Fruit fly (Drosophila melanogaster) whole organism, prepupa: ENCODE data around the gene BtbVII.
A peak's percentile ranks its signal among the peaks of the same experiment; 100 is the strongest.

Experiments used
- Blimp-1 ChIP-seq: fragments of 200-800 bp; sonication (Bioruptor generic); optimal IDR thresholded peaks from 3 replicates; lab custom pipeline; 2017; ENCODE audit warnings: missing biosample characterization, missing genetic modification characterization, mild to moderate bottlenecking, moderate library complexity, missing genetic modification reagents
- CG10631 ChIP-seq: fragments of 200-800 bp; sonication (Bioruptor generic); optimal IDR thresholded peaks from 2 replicates; lab custom pipeline; 2016; ENCODE audit warnings: missing biosample characterization, missing genetic modification characterization
- CG11294 ChIP-seq: fragments of 200-800 bp; sonication (Bioruptor generic); IDR thresholded peaks from 2 replicates; pipeline ENCODE4 v1.3.6; 2022; ENCODE audit warnings: missing biosample characterization, missing genetic modification characterization
- CG11902 ChIP-seq: fragments of 200-800 bp; sonication (Bioruptor generic); optimal IDR thresholded peaks from 3 replicates; lab custom pipeline; 2016; ENCODE audit warnings: missing biosample characterization, missing genetic modification characterization
- CG15336 ChIP-seq: fragments of 200-800 bp; sonication (Bioruptor generic); IDR thresholded peaks from 2 replicates; pipeline ENCODE4 v1.3.6; 2022; ENCODE audit warnings: missing biosample characterization, missing genetic modification characterization
- CG1621 ChIP-seq: fragments of 200-800 bp; sonication (Bioruptor generic); optimal IDR thresholded peaks from 3 replicates; lab custom pipeline; 2018; ENCODE audit warnings: missing biosample characterization, mild to moderate bottlenecking, missing genetic modification characterization
- CG31627 ChIP-seq: fragments of 200-800 bp; sonication (Bioruptor generic); optimal IDR thresholded peaks from 3 replicates; lab custom pipeline; 2016; ENCODE audit warnings: missing biosample characterization, missing genetic modification characterization
- CG32006 ChIP-seq: fragments of 200-800 bp; sonication (Bioruptor generic); optimal IDR thresholded peaks from 3 replicates; lab custom pipeline; 2017; ENCODE audit warnings: missing biosample characterization, mild to moderate bottlenecking, missing genetic modification characterization
- CG4318 ChIP-seq: fragments of 200-800 bp; sonication (Bioruptor generic); optimal IDR thresholded peaks from 3 replicates; lab custom pipeline; 2017; ENCODE audit warnings: missing biosample characterization, mild to moderate bottlenecking, missing genetic modification characterization
- CG6163 ChIP-seq: fragments of 200-800 bp; sonication (Bioruptor generic); IDR thresholded peaks from 3 replicates; pipeline ENCODE4 v1.3.6; 2022; ENCODE audit warnings: missing biosample characterization, missing genetic modification characterization
- CG6276 ChIP-seq: fragments of 200-800 bp; sonication (Bioruptor generic); optimal IDR thresholded peaks from 2 replicates; lab custom pipeline; 2017; ENCODE audit warnings: missing biosample characterization, mild to moderate bottlenecking, missing genetic modification characterization
- CG6792 ChIP-seq: fragments of 200-800 bp; sonication (Bioruptor generic); optimal IDR thresholded peaks from 3 replicates; lab custom pipeline; 2016; ENCODE audit warnings: missing biosample characterization, missing genetic modification characterization
- CG6854 ChIP-seq: fragments of 200-800 bp; sonication (Bioruptor generic); optimal IDR thresholded peaks from 2 replicates; lab custom pipeline; 2017; ENCODE audit warnings: missing biosample characterization, mild to moderate bottlenecking, missing genetic modification characterization
- CG8119 ChIP-seq: fragments of 200-800 bp; sonication (Bioruptor generic); IDR thresholded peaks from 3 replicates; pipeline ENCODE4 v1.3.6; 2022; ENCODE audit warnings: missing biosample characterization, missing genetic modification characterization
- CG8319 ChIP-seq: fragments of 200-800 bp; sonication (Bioruptor generic); optimal IDR thresholded peaks from 3 replicates; lab custom pipeline; 2016; ENCODE audit warnings: missing biosample characterization, missing genetic modification characterization
- CG8632 ChIP-seq: fragments of 200-800 bp; sonication (Bioruptor generic); optimal IDR thresholded peaks from 3 replicates; lab custom pipeline; 2016; ENCODE audit warnings: missing biosample characterization, missing genetic modification characterization
- CG9139 ChIP-seq: fragments of 200-800 bp; sonication (Bioruptor generic); optimal IDR thresholded peaks from 3 replicates; lab custom pipeline; 2017; ENCODE audit warnings: missing biosample characterization, mild to moderate bottlenecking, missing genetic modification characterization
- Eip75B ChIP-seq: fragments of 200-800 bp; sonication (Bioruptor generic); optimal IDR thresholded peaks from 3 replicates; lab custom pipeline; 2016; ENCODE audit warnings: missing biosample characterization, missing genetic modification characterization
- Eip78C ChIP-seq: fragments of 200-800 bp; sonication (Bioruptor generic); peaks from one replicate; lab custom pipeline; 2016; ENCODE audit warnings: missing biosample characterization, missing genetic modification characterization
- Ets21C ChIP-seq: fragments of 200-800 bp; sonication (Bioruptor generic); optimal IDR thresholded peaks from 3 replicates; lab custom pipeline; 2016; ENCODE audit warnings: missing biosample characterization, missing genetic modification characterization
- Ets96B ChIP-seq: fragments of 200-800 bp; optimal IDR thresholded peaks from 2 replicates; lab custom pipeline; 2019; ENCODE audit warnings: missing biosample characterization, mild to moderate bottlenecking, missing genetic modification characterization, moderate library complexity
- Gug ChIP-seq: fragments of 200-800 bp; sonication (Bioruptor generic); IDR thresholded peaks from 2 replicates; pipeline ENCODE4 v1.3.6; 2022; ENCODE audit warnings: missing biosample characterization, missing genetic modification characterization
- Hr38 ChIP-seq: sonication (Bioruptor generic); optimal IDR thresholded peaks from 2 replicates; lab custom pipeline; 2016; ENCODE audit warnings: missing biosample characterization, missing genetic modification characterization
- Hr39 ChIP-seq: fragments of 200-800 bp; sonication (Bioruptor generic); optimal IDR thresholded peaks from 2 replicates; lab custom pipeline; 2016; ENCODE audit warnings: missing biosample characterization, missing genetic modification characterization
- Lpt ChIP-seq: fragments of 200-800 bp; sonication (Bioruptor generic); optimal IDR thresholded peaks from 3 replicates; lab custom pipeline; 2016; ENCODE audit warnings: missing biosample characterization, missing genetic modification characterization
- Met ChIP-seq: fragments of 200-800 bp; sonication (Bioruptor generic); optimal IDR thresholded peaks from 3 replicates; lab custom pipeline; 2016; ENCODE audit warnings: missing biosample characterization, missing genetic modification characterization
- OdsH ChIP-seq: fragments of 200-800 bp; sonication (Bioruptor generic); optimal IDR thresholded peaks from 3 replicates; lab custom pipeline; 2016; ENCODE audit warnings: missing biosample characterization, missing genetic modification characterization
- achi ChIP-seq: fragments of 200-800 bp; sonication (Bioruptor generic); optimal IDR thresholded peaks from 3 replicates; lab custom pipeline; 2016; ENCODE audit warnings: missing biosample characterization, missing genetic modification characterization
- acj6 ChIP-seq: fragments of 200-800 bp; sonication (Bioruptor generic); optimal IDR thresholded peaks from 3 replicates; lab custom pipeline; 2016; ENCODE audit warnings: missing biosample characterization, missing genetic modification characterization
- cyc ChIP-seq: fragments of 200-800 bp; sonication (Bioruptor generic); optimal IDR thresholded peaks from 3 replicates; lab custom pipeline; 2016; ENCODE audit warnings: missing biosample characterization, missing genetic modification characterization
- dac ChIP-seq: fragments of 200-800 bp; sonication (Bioruptor generic); optimal IDR thresholded peaks from 2 replicates; lab custom pipeline; 2017; ENCODE audit warnings: missing biosample characterization, mild to moderate bottlenecking, missing genetic modification characterization
- dsx ChIP-seq: fragments of 200-800 bp; optimal IDR thresholded peaks from 3 replicates; lab custom pipeline; 2019; ENCODE audit warnings: missing biosample characterization, mild to moderate bottlenecking, missing genetic modification characterization, moderate library complexity; ENCODE audit not compliant: poor library complexity, severe bottlenecking
- eg ChIP-seq: fragments of 200-800 bp; sonication (Bioruptor generic); IDR thresholded peaks from 3 replicates; pipeline ENCODE4 v1.3.6; 2022; ENCODE audit warnings: missing biosample characterization, missing genetic modification characterization
- esn ChIP-seq: fragments of 200-800 bp; sonication (Bioruptor generic); optimal IDR thresholded peaks from 2 replicates; lab custom pipeline; 2016; ENCODE audit warnings: missing biosample characterization, mild to moderate bottlenecking, missing genetic modification characterization, moderate library complexity
- fd59A ChIP-seq: fragments of 200-800 bp; sonication (Bioruptor generic); optimal IDR thresholded peaks from 2 replicates; lab custom pipeline; 2017; ENCODE audit warnings: missing biosample characterization, mild to moderate bottlenecking, missing genetic modification characterization, missing genetic modification reagents
- fd85E ChIP-seq: fragments of 200-800 bp; sonication (Bioruptor generic); optimal IDR thresholded peaks from 3 replicates; lab custom pipeline; 2016; ENCODE audit warnings: missing biosample characterization, missing genetic modification characterization
- fkh ChIP-seq: fragments of 200-800 bp; sonication (Bioruptor generic); optimal IDR thresholded peaks from 3 replicates; lab custom pipeline; 2017; ENCODE audit warnings: missing biosample characterization, mild to moderate bottlenecking, missing genetic modification characterization, moderate library complexity
- net ChIP-seq: fragments of 200-800 bp; sonication (Bioruptor generic); optimal IDR thresholded peaks from 3 replicates; lab custom pipeline; 2016; ENCODE audit warnings: missing biosample characterization, missing genetic modification characterization
- pdm3 ChIP-seq: fragments of 200-800 bp; sonication (Bioruptor generic); optimal IDR thresholded peaks from 3 replicates; lab custom pipeline; 2016; ENCODE audit warnings: missing biosample characterization, missing genetic modification characterization
- ss ChIP-seq, 2 experiments: fragments of 200-800 bp; sonication (Bioruptor generic); optimal IDR thresholded peaks; 2 replicates in 1 of 2; 3 replicates in 1 of 2; lab custom pipeline; 2017 to 2018; ENCODE audit warnings: mild to moderate bottlenecking in 2 of 2, missing biosample characterization in 2 of 2, missing genetic modification characterization in 2 of 2, moderate library complexity in 1 of 2
- topi ChIP-seq: fragments of 200-800 bp; sonication (Bioruptor generic); optimal IDR thresholded peaks from 3 replicates; lab custom pipeline; 2016; ENCODE audit warnings: missing biosample characterization, missing genetic modification characterization

The BtbVII gene

DNA sequence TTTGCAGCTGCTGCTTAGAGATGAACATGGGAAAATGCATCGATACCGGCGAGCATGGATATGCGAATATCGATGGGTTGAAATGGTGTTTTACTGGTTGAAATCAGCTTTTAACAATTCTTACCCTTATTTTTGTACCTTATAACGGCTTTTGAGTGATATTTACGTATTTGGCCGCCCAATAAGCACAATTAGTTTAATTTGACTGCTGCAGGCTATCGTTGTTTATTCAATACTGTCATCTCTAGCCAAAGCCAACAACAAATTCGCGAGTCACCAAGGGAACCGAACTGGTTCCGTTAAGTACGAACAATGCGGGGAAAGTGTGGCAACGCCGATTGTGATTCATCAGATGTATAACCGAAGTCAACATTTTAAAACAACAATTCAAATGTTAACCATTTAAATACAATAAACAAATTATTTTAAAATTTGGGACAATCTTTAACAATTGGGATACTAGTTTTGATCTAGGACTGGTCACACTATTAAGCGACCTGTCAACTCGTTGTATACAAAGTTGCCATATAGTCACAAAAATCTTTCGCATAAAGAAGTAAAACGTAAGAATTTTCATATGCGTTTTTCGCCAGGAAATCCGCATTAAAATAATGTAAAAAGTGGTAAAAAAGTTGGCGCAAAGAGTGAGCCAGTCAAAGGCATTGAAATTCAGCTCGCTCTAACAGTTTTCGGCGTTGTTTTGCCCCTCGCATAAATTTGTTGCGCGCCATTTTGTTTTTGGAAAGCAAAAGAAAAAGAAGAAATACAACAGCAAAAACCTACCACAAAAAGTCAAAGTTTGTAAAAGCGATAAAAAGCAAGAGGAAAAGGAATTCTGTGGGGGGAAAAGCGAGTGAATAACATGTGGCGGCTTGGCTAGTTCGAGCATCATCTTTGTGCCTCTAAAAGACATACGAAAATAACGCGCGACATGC, at the start of gene BtbVII, which contains the start of gene Usp5 (continued):
- TF ChIP-seq CG1621 (tag; lab: Kevin White, UChicago) (peak; percentile 18), CG6854 (GFP tag; lab: Kevin White, UChicago) (no peak), CG31627 (peak; percentile 72), fkh (GFP tag; lab: Kevin White, UChicago) (peak; percentile 94), Hr39 (GFP tag; lab: Kevin White, UChicago) (no peak), eg (GFP tag; lab: Robert Waterston, UW) (0 out of 3 replicates have a peak, but pooled peaks have one; percentile 10), fd85E (no peak), achi (peak; percentile 52), CG6276 (GFP tag; lab: Kevin White, UChicago) (no peak), OdsH (no peak), CG11902 (GFP tag; lab: Kevin White, UChicago) (no peak)

DNA sequence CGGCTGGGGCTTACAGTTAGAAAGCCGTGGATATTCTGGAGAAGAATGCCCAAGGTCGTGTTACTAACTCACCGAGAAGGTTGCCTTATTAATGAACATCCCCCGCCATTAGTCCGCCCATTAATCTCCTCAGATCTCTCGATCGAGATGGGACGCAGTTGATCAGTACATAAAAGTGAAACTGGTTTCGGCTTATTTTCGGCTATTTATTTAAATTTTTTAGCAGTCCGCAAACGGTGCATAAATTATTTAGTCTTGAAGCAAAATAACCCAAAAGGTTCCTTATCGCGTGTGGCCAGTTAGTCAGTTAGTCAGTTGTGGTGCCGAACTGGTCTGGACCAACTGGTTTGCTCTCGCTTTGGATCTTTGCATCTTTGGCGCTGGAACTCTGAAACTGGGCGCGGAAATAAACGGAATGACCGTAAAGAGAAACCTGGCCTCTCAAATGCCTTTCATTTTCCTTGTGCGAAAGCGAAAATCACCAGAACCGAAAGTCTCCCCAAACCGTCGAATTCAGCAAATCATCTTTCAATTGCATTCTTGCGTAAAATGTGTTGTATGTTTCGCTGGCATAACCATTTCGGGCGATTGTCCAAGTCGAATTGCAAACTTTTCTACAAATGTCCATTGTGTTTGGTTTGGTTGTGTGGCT, 49.5 kb upstream of the BtbVII start:
- TF ChIP-seq Ets96B (tag; lab: Kevin White, UChicago) (no peak), net (GFP tag; lab: Kevin White, UChicago) (no peak), CG15336 (GFP tag; lab: Robert Waterston, UW) (no peak), Lpt (GFP tag; lab: Kevin White, UChicago) (no peak), Blimp-1 (GFP tag; lab: Kevin White, UChicago) (peak; percentile 99), CG6854 (GFP tag; lab: Kevin White, UChicago) (peak; percentile 73), dsx (GFP tag; lab: Kevin White, UChicago) (no peak), CG9139 (no peak), CG10631 (GFP tag; lab: Kevin White, UChicago) (no peak), CG6276 (GFP tag; lab: Kevin White, UChicago) (no peak), fd59A (GFP tag; lab: Kevin White, UChicago) (no peak), topi (peak; percentile 6), CG11294 (no peak), esn (GFP tag; lab: Kevin White, UChicago) (no peak), Gug (no peak), dac (GFP tag; lab: Kevin White, UChicago) (no peak), CG8632 (no peak), CG4318 (GFP tag; lab: Kevin White, UChicago) (no peak), cyc (GFP tag; lab: Kevin White, UChicago) (no peak), ss (GFP tag; optimal IDR thresholded peaks at IDR 0.05; lab: Kevin White, UChicago) (no peak), Met (GFP tag; lab: Kevin White, UChicago) (no peak), CG6163 (no peak), CG8119 (GFP tag; lab: Robert Waterston, UW) (no peak), Hr38 (GFP tag; lab: Kevin White, UChicago) (no peak), CG6792 (GFP tag; lab: Kevin White, UChicago) (no peak), CG8319 (GFP tag; lab: Kevin White, UChicago) (no peak), eg (GFP tag; lab: Robert Waterston, UW) (0 out of 3 replicates have a peak, but pooled peaks have one; percentile 21), CG1621 (tag; lab: Kevin White, UChicago) (no peak), Ets21C (GFP tag; lab: Kevin White, UChicago) (no peak), Eip78C (GFP tag; lab: Kevin White, UChicago) (no peak), CG32006 (no peak), pdm3 (GFP tag; lab: Kevin White, UChicago) (no peak), Eip75B (GFP tag; lab: Kevin White, UChicago) (no peak), acj6 (no peak)
